Worm (Caenorhabditis elegans): Measurements from ENCODE around the gene H01G02.1.
A peak's percentile ranks its signal among the peaks of the same experiment; 100 is the strongest.

- TF ChIP-seq pha-4 (tag; optimal IDR thresholded peaks at IDR 0.05) (no peak), tbx-2 (tag; optimal IDR thresholded peaks at IDR 0.05) (peak; percentile 36), ceh-30 (tag; optimal IDR thresholded peaks at IDR 0.05) (no peak), nhr-11 (tag; optimal IDR thresholded peaks at IDR 0.05) (no peak), hlh-15 (tag; optimal IDR thresholded peaks at IDR 0.05) (no peak), ama-1 (optimal IDR thresholded peaks at IDR 0.05) (no peak), lin-11 (tag; optimal IDR thresholded peaks at IDR 0.05) (no peak), dve-1 (tag; optimal IDR thresholded peaks at IDR 0.05) (peak; percentile 24), ceh-24 (tag; optimal IDR thresholded peaks at IDR 0.05) (no peak)
These were observed 17.8 kb upstream of the H01G02.1 start, which contains the start of the genes par-5 and M117.3 for ce11 chrIV:11821591-11822361.

All from whole organism, late embryonic.